Fruit fly (Drosophila melanogaster): ENCODE measurements around the gene sina.

The sina gene

DNA sequence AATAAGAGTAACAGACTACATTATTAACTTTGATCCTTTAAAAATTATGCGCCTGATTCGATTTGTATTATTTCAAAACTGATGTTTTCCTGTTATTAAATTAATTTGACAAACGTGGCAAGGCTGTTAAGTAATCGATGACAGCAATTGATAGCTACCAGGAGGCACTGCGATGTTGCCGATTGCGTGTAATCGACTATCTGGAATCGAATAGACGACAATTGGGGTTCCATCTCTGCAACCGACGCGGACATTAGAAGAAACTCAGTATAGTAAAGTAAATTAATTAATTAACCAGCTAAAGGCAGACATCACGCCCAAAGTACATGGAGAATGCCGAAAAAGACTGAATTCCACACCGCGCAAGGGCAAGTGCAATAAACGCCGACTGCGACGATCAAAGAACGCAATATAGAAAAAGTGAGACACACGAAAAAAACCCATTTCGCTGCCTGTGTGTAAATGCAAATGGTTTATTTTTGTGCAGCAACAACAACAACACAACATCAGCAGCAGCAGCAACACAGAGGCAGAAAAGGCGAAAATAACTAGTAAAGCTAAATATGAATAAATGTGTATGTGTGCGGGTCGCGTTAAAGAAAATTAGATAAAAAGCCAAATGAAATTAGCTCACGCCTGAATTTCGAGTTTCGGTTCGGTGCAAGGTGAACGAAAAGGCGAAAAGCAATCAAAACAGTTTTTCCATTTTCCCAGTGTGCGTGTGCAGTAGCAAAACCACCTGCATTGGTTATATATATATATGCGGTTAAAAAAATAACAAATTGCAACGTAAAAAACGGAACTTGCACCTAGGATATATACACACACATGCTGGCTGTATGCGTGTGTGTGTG, at the start of gene sina:
Gene sina (plus strand): TSS at position 219 of the 854 bp plus-strand sequence.
- TF ChIP-seq EcR (GFP tag; optimal IDR thresholded peaks at IDR 0.05) (no peak), Dll (optimal IDR thresholded peaks at IDR 0.05) (no peak), pan (optimal IDR thresholded peaks at IDR 0.05) (no peak), CG8478 (optimal IDR thresholded peaks at IDR 0.05) (no peak), usp (GFP tag; optimal IDR thresholded peaks at IDR 0.05) (no peak), psq (optimal IDR thresholded peaks at IDR 0.05) (no peak)

DNA sequence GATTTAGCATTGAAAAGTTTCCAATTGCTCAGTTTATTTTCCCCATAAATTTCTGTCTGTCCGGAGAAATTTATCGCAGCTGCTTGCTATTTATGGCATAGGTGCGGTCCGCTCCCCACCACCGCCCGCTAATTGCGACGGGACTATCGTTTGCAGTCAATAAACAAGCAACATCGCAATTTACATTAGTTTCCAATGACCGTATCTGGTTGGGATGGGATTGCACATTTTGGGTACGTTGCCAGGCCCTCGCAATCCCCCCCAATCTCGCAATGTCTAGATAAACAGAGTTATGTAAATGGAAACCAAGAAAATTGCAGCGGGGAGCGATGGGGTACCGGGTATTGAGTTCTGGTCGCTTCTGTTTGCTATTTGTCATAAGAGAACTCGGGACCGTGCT, 48.9 kb upstream of the sina start, which contains the start of gene nudC:
Gene nudC (plus strand): TSS at position 368 of the 400 bp plus-strand sequence.
- no peak for TF ChIP-seq psq (optimal IDR thresholded peaks at IDR 0.05)
- no peak for TF ChIP-seq Dll (optimal IDR thresholded peaks at IDR 0.05)
- no peak for TF ChIP-seq EcR (GFP tag; optimal IDR thresholded peaks at IDR 0.05)
- TF ChIP-seq usp (GFP tag; optimal IDR thresholded peaks at IDR 0.05) = no peak
- TF ChIP-seq CG8478 (optimal IDR thresholded peaks at IDR 0.05) = no peak
- TF ChIP-seq pan (optimal IDR thresholded peaks at IDR 0.05) = no peak

DNA sequence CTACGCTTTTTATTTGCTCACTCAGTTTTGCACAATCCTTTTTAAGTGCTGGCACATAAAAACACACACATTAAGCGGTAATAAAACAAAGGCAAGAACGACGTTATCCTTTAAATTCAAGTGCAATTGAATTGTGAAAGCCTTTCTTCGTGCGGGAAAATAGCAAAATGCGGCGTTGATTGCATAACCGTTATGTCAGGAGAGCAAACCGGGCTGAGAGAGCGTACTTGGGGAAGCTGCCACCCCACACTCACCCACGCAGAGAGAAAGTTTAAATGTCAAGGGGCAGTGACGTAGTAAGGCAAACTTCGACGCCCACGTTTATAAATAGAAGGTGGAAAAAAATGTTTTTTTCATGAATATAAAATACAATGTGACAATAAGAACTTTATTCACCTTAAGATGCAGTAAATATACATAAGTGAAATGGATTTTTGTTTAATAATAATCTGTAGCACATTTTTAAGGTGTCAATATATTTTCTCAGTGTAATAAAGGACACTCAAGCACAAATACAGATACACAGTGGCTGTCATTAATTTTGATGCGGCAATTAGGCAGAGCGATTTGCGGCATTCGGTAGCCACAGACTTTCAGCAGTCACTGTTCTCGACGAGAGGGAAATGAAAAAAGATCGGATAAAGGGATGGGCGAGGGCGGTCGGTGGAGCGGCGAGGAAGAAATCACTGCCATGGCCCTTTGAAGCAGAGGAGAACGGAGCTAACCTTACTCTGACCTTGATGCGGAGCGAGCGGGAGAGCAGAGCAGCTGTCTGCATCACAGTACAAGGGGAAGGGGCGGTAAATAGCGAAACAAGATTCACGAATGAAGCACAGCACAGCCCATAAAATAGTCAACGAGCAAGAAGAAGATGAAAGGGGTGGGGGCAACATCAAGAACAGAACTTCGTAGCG, 47.5 kb upstream of the sina start:
- TF ChIP-seq CG8478 (optimal IDR thresholded peaks at IDR 0.05) = no peak
- peak in 1 of 2 experiments; percentile 6 for TF ChIP-seq EcR (GFP tag; optimal IDR thresholded peaks at IDR 0.05)
- TF ChIP-seq pan (optimal IDR thresholded peaks at IDR 0.05) = no peak
- no peak for TF ChIP-seq usp (GFP tag; optimal IDR thresholded peaks at IDR 0.05)

DNA sequence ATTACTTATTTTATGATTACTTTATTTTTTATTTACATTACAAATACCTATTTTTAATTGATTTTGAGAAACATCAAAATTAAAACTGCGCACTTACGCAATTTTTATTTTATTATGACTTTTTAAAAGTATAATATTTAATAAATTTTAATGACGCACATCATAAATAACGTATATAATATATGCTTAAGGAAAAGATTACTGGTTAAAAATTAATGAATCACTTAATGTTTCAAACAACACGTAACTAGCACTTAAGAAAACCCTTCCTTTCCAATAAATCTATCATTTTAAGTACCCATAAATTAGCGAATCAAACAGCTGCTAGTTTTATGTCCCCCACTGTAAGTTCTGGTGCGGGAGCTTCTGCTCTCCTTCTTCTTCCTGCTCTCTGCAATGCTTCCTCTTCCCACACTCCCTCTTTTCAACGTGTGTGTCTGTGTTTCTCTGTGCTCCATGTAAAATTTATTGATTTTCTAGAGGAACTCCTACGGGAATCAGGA, 46.7 kb upstream of the sina start:
- TF ChIP-seq Dll (optimal IDR thresholded peaks at IDR 0.05) (no peak), CG8478 (optimal IDR thresholded peaks at IDR 0.05) (no peak), usp (GFP tag; optimal IDR thresholded peaks at IDR 0.05) (no peak), EcR (GFP tag; optimal IDR thresholded peaks at IDR 0.05) (no peak), pan (optimal IDR thresholded peaks at IDR 0.05) (no peak)

DNA sequence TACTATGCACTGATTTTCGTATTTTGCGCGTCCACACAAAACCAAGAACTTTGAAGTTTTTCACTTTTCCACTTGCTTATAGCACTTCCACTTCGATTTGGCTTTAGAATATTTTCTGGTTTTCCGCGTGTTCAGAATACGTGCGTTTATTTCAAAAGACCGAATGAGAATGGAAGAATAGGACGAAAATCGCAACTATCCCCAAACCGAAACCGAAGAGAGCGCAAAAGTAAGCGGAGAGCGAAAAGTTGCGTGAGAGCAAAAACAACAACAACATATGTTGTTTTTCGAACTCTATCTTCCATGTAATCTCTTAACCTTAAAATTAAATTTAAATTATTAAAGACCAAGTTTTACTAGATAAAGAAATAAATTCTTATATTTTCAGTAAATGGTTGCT, 46.0 kb upstream of the sina start, which contains the start of gene CG9674:
Gene CG9674 (minus strand): TSS at position 174 of the 400 bp plus-strand sequence.
- no peak for TF ChIP-seq Dll (optimal IDR thresholded peaks at IDR 0.05)
- TF ChIP-seq psq (optimal IDR thresholded peaks at IDR 0.05) = no peak
- TF ChIP-seq usp (GFP tag; optimal IDR thresholded peaks at IDR 0.05) = no peak
- TF ChIP-seq EcR (GFP tag; optimal IDR thresholded peaks at IDR 0.05) = no peak
- no peak for TF ChIP-seq pan (optimal IDR thresholded peaks at IDR 0.05)
- TF ChIP-seq CG8478 (optimal IDR thresholded peaks at IDR 0.05) = no peak

DNA sequence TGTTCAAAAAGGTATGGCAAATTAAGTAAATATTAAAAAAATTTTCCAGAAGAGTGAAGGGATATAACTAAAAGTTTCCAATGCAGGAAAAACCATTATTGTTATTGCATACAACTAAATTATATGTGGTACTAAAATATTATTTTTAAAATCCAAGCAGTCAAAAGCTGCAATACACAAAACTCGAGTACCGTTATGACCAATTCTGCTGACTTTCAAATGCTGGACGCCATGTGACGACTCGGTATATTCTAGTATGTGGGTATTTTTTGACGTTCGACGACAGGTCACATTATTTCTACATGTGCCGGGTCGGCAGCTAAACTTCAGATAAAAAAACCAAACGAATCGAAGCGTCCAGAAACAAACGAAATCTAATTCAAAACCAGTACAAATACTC, 45.4 kb upstream of the sina start:
- TF ChIP-seq pan (optimal IDR thresholded peaks at IDR 0.05) = no peak
- TF ChIP-seq usp (GFP tag; optimal IDR thresholded peaks at IDR 0.05) = no peak
- TF ChIP-seq Dll (optimal IDR thresholded peaks at IDR 0.05) = no peak
- TF ChIP-seq CG8478 (optimal IDR thresholded peaks at IDR 0.05) = no peak
- TF ChIP-seq psq (optimal IDR thresholded peaks at IDR 0.05) = no peak
- no peak for TF ChIP-seq EcR (GFP tag; optimal IDR thresholded peaks at IDR 0.05)

DNA sequence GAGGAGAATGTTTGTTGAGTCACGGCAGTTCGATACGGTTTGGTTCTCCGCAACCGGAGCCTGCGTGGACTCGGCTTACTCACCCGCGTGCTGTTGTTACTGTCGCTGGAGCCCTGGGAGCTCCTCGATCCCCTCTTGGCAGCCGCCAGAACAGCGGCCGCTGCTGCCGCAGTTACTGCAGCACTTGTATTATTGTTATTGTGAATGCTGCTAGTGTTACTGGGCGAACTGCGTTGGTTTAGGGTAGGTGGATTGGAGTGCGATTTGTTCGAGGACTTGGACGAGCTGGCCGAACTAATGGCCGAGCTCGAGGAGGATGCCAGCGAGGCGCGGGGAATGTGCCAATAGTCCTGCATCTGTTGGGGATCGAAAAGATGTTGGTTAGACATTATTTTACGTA, 43.0 kb upstream of the sina start:
- TF ChIP-seq CG8478 (optimal IDR thresholded peaks at IDR 0.05) (no peak), usp (GFP tag; optimal IDR thresholded peaks at IDR 0.05) (no peak), pan (optimal IDR thresholded peaks at IDR 0.05) (no peak), EcR (GFP tag; optimal IDR thresholded peaks at IDR 0.05) (no peak), psq (optimal IDR thresholded peaks at IDR 0.05) (no peak), Dll (optimal IDR thresholded peaks at IDR 0.05) (no peak)

DNA sequence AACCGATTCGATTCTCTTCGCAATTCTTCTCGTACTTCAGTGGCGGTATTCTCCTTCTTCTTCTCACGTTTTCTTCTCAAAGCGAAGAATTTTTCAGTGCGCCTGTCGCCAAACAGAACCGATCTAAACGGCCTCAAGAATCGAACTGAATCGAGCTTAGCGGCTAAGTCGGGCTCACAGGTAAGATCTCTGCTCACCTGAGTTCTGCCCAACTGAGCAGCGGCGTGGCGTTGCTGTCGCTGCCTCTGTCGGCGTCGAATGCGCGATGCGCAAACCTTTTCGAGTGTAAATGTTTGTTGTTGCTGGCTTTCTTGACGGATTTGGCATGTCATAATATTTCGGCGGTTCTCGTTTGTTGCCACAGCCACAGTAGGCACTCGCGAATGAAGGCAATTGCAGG, 41.6 kb upstream of the sina start:
- TF ChIP-seq usp (GFP tag; optimal IDR thresholded peaks at IDR 0.05) (no peak), EcR (GFP tag; optimal IDR thresholded peaks at IDR 0.05) (no peak), CG8478 (optimal IDR thresholded peaks at IDR 0.05) (no peak)

DNA sequence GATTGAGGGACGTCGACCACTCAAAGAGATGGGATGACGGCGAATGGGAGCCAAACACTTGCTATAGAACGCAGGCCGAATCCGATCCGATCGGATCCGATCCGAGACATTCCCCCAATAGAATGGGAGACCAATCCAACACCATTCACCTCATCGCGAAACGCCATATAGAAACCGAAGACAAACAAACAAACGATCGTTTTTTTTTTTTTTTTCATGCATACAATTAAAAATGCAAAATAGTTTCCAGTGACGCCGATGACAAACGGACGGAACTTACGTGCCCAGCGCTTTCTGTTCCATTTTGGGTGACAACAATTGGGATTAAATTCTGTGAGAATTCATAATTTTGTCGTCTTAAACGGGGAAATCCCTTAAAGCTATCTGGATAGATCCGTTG, 39.6 kb upstream of the sina start:
- no peak for TF ChIP-seq usp (GFP tag; optimal IDR thresholded peaks at IDR 0.05)
- no peak for TF ChIP-seq psq (optimal IDR thresholded peaks at IDR 0.05)
- no peak for TF ChIP-seq CG8478 (optimal IDR thresholded peaks at IDR 0.05)
- no peak for TF ChIP-seq pan (optimal IDR thresholded peaks at IDR 0.05)
- TF ChIP-seq EcR (GFP tag; optimal IDR thresholded peaks at IDR 0.05) = no peak
- TF ChIP-seq Dll (optimal IDR thresholded peaks at IDR 0.05) = no peak

DNA sequence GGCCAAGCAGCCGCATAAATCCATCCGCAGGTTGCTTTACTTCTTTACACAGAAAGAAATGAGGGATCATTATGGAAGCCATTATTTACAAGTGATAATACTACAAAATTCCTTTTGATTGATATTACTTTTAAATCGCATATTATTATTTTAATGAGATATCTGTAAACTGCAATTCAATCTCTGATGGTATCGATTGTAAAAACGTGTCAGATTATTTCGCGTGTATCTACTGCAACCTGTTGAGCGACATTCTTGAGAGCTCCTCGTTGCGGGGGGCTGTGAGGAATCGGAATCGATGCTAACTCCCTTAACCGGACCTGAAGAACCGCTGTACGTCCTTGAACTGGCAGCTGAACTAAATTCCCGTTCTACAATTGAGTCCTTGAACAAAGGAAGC, 35.5 kb upstream of the sina start:
- no peak for TF ChIP-seq CG8478 (optimal IDR thresholded peaks at IDR 0.05)
- TF ChIP-seq pan (optimal IDR thresholded peaks at IDR 0.05) = no peak
- no peak for TF ChIP-seq usp (GFP tag; optimal IDR thresholded peaks at IDR 0.05)
- TF ChIP-seq EcR (GFP tag; optimal IDR thresholded peaks at IDR 0.05) = no peak
- TF ChIP-seq psq (optimal IDR thresholded peaks at IDR 0.05) = no peak
- no peak for TF ChIP-seq Dll (optimal IDR thresholded peaks at IDR 0.05)

DNA sequence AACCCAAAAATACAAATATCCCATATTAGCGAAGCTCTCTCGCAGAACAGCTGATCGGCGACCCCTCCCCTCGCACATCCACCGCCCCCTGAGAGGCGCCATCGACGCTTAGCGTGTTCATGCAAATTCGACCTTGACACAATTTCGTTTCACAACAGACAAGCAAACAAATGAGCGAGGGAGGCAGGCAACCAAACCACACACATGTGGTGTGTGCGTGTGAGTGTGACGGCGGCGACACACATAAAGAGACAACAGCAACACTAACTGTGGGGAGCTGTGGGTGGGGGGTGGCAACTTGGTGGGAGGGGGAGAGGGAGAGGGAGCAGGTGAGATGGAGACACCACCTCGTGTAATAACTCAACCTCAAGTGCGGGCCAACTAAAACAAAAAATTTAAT, 28.8 kb upstream of the sina start:
- TF ChIP-seq usp (GFP tag; optimal IDR thresholded peaks at IDR 0.05) (no peak), pan (optimal IDR thresholded peaks at IDR 0.05) (no peak), EcR (GFP tag; optimal IDR thresholded peaks at IDR 0.05) (no peak), Dll (optimal IDR thresholded peaks at IDR 0.05) (no peak), psq (optimal IDR thresholded peaks at IDR 0.05) (no peak), CG8478 (optimal IDR thresholded peaks at IDR 0.05) (no peak)

DNA sequence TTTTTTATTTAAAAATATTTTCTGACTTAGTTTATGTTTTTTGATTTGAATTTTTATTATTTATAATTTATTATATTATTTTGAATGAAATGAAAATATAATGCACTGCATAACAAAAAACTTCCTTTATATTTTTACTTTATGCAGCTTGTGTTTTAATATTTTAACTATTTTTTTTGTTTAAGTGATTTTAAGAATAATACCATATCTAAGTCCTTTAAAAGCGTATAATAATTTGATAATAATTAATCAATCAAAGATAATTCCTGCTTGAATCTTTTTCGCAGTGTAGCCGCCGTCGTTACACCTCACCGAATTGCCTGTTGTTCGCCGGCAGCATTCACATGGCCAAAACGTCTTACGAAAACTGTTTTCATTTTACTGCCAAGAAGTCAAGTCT, 28.4 kb upstream of the sina start:
- TF ChIP-seq usp (GFP tag; optimal IDR thresholded peaks at IDR 0.05) (no peak), EcR (GFP tag; optimal IDR thresholded peaks at IDR 0.05) (no peak), psq (optimal IDR thresholded peaks at IDR 0.05) (no peak), Dll (optimal IDR thresholded peaks at IDR 0.05) (no peak), pan (optimal IDR thresholded peaks at IDR 0.05) (no peak), CG8478 (optimal IDR thresholded peaks at IDR 0.05) (no peak)
